Worm (Caenorhabditis elegans) whole organism, L3 larva: Measurements from ENCODE around the gene F37H8.6.

Experiments
- ceh-82 ChIP-seq: fragments of 150-350 bp; optimal IDR thresholded peaks from 2 replicates; lab custom pipeline; 2014; ENCODE audit warnings: missing biosample characterization, missing genetic modification characterization
- jun-1 ChIP-seq: fragments of 150-350 bp; optimal IDR thresholded peaks from 2 replicates; lab custom pipeline; 2014; ENCODE audit warnings: missing biosample characterization, missing genetic modification reagents, missing genetic modification characterization
- lin-39 ChIP-seq: fragments of 150-350 bp; optimal IDR thresholded peaks from 2 replicates; lab custom pipeline; 2018; ENCODE audit warnings: missing biosample characterization, missing genetic modification reagents, missing genetic modification characterization
- nfya-1 ChIP-seq: sonication (generic microtip); optimal IDR thresholded peaks from 2 replicates; lab custom pipeline; 2017; ENCODE audit warnings: missing genetic modification characterization, mild to moderate bottlenecking, missing compliant biosample characterization, antibody characterized with exemption, moderate library complexity; ENCODE audit not compliant: insufficient read depth
- nhr-237 ChIP-seq: fragments of 150-350 bp; optimal IDR thresholded peaks from 2 replicates; lab custom pipeline; 2014; ENCODE audit warnings: missing biosample characterization, missing genetic modification characterization
- nhr-25 ChIP-seq: sonication (generic microtip); optimal IDR thresholded peaks from 2 replicates; lab custom pipeline; 2017; ENCODE audit warnings: missing biosample characterization, missing genetic modification characterization
- nhr-43 ChIP-seq: sonication (generic microtip); optimal IDR thresholded peaks from 2 replicates; lab custom pipeline; 2016; ENCODE audit warnings: mild to moderate bottlenecking, missing genetic modification characterization, missing compliant biosample characterization; ENCODE audit not compliant: poor library complexity, severe bottlenecking
- nhr-76 ChIP-seq: fragments of 150-350 bp; sonication (generic microtip); optimal IDR thresholded peaks from 5 replicates; lab custom pipeline; 2014; ENCODE audit warnings: missing biosample characterization, missing genetic modification characterization
- pqm-1 ChIP-seq: fragments of 150-350 bp; optimal IDR thresholded peaks from 2 replicates; lab custom pipeline; 2017; ENCODE audit warnings: missing biosample characterization, missing genetic modification characterization, inconsistent platforms
- tbx-2 ChIP-seq: sonication (generic microtip); optimal IDR thresholded peaks from 2 replicates; lab custom pipeline; 2016; ENCODE audit warnings: mild to moderate bottlenecking, missing genetic modification characterization, missing compliant biosample characterization

DNA sequence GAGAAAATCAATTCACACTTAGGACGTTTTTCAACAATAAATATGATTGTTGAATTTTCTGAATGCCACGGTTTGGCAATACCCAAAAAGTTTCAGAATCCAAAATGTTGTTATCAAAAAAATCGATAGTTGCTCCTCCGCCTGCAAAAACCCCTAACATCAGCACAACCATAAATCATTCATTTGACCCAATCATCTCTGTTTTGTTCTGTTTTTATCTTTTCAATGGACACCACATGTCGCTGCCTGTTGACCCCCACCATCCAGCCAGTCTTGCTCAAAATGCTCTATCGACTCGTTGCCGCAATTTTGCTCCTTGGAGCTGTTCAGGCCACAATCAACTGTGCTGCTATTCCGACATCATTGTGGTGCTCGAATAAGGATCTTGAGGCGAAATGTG lies 10.8 kb upstream of the F37H8.6 start, which contains the start of gene F37H8.5:
- no peak for TF ChIP-seq jun-1 (tag; lab: Kevin White, UChicago)
- TF ChIP-seq pqm-1 = no peak
- TF ChIP-seq tbx-2 = no peak
- TF ChIP-seq nhr-237 (tag; lab: Kevin White, UChicago) = no peak
- no peak for TF ChIP-seq nfya-1 (tag; lab: Kevin White, UChicago)
- TF ChIP-seq nhr-25 (tag; lab: Kevin White, UChicago) = no peak
- TF ChIP-seq nhr-76 (tag; lab: Kevin White, UChicago) = no peak
- no peak for TF ChIP-seq nhr-43 (tag; lab: Kevin White, UChicago)
- no peak for TF ChIP-seq ceh-82 (tag; lab: Kevin White, UChicago)
- no peak for TF ChIP-seq lin-39 (tag; lab: Kevin White, UChicago)
